Fruit fly (Drosophila melanogaster): ENCODE results near the gene CG3961.

CG3961 gene

DNA sequence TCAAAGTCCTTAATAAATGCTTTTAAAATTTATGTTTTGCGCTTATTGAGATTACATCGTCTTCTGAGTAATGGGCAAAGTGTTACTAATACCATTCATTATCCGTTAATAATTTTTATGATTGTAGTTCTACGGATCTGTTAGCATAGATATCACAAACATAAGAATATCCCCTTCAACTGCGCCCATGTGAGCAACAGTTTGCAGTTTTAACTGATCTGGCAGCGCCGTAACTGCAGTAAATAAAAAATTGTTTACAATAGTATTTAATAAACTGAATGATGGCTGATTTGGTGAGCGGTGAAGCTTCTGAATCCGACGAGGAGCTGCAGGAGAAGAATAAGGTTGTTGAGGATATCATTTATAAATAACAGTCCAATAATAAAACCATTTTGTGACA lies 20.3 kb downstream of the CG3961 start, which contains the start of gene Blos3:
Blos3 (plus strand) TSS at position 198 of the 400 bp plus-strand sequence.
- TF ChIP-seq Mnt (GFP tag; optimal IDR thresholded peaks at IDR 0.05) = peak; percentile 23
- TF ChIP-seq CG11617 (GFP tag; optimal IDR thresholded peaks at IDR 0.05) = peak; percentile 45
- TF ChIP-seq toe (GFP tag; optimal IDR thresholded peaks at IDR 0.05) = peak; percentile 43
- TF ChIP-seq CG5204 (GFP tag; optimal IDR thresholded peaks at IDR 0.05) = no peak
- TF ChIP-seq Hr96 (GFP tag; optimal IDR thresholded peaks at IDR 0.05) = no peak
- TF ChIP-seq tj (GFP tag; optimal IDR thresholded peaks at IDR 0.05) = peak; percentile 22
- no peak for TF ChIP-seq cnc (optimal IDR thresholded peaks at IDR 0.05)
- TF ChIP-seq CG14711 (tag; optimal IDR thresholded peaks at IDR 0.05) = peak; percentile 54
- TF ChIP-seq CG33017 (tag; optimal IDR thresholded peaks at IDR 0.05) = peak; percentile 47
- TF ChIP-seq ovo (GFP tag; optimal IDR thresholded peaks at IDR 0.05) = no peak
- TF ChIP-seq Clk (GFP tag; optimal IDR thresholded peaks at IDR 0.05) = peak; percentile 19
- TF ChIP-seq CG1620 (GFP tag; optimal IDR thresholded peaks at IDR 0.05) = peak; percentile 34
- TF ChIP-seq CG7101 (tag; optimal IDR thresholded peaks at IDR 0.05) = peak; percentile 62
- no peak for TF ChIP-seq pad (GFP tag; optimal IDR thresholded peaks at IDR 0.05)
- TF ChIP-seq CG7045 (GFP tag; optimal IDR thresholded peaks at IDR 0.05) = peak; percentile 24
- TF ChIP-seq bab1 (GFP tag; optimal IDR thresholded peaks at IDR 0.05) = peak; percentile 52
- no peak for TF ChIP-seq kay (GFP tag; ENCODE audit: borderline replicate concordance)
- TF ChIP-seq Crg-1 (GFP tag; optimal IDR thresholded peaks at IDR 0.05) = no peak
- TF ChIP-seq CG12768 (GFP tag; optimal IDR thresholded peaks at IDR 0.05) = peak; percentile 3
- TF ChIP-seq cic (GFP tag; optimal IDR thresholded peaks at IDR 0.05) = no peak

DNA sequence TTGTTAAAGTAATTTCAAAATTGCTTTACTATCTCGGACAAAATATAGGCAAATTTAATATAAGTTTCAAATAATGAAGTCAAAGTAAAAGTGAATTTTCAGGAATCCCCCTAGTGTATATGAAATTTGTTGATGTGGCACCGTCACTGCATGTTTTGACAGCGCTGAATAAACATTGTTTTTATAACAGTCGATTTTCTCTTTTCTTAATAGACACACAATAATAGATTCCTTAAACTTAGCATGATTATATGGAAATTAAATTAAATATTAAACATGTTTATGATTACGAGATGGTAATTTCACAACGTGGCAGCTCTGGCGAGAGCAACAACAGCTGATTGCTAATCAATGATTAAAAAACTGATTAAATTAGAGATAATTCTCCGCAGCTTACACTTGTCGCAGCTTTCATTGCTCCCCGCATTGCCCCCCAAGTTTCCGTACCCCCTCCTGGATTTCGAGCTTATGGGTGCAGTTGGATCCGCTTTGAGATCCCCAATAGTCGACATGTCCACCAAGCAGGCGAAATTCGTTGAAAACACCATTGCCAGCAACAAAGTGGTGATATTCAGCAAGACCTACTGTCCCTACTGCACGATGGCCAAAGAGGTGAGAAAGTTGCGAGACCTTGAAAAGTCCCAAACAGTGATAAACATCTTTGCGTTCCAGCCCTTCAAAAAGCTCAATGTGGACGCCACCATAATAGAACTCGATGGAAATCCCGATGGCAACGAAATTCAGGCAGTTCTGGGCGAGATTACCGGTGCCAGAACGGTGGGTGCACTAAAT lies 21.1 kb downstream of the CG3961 start, which contains the start of gene Grx1:
Grx1 (plus strand) TSS at position 196 of the 792 bp plus-strand sequence.
- peak; percentile 60 for TF ChIP-seq Hr96 (GFP tag; optimal IDR thresholded peaks at IDR 0.05)
- peak; percentile 77 for TF ChIP-seq CG7101 (tag; optimal IDR thresholded peaks at IDR 0.05)
- peak; percentile 31 for TF ChIP-seq CG12768 (GFP tag; optimal IDR thresholded peaks at IDR 0.05)
- TF ChIP-seq Crg-1 (GFP tag; optimal IDR thresholded peaks at IDR 0.05) = peak; percentile 53
- no peak for TF ChIP-seq ovo (GFP tag; optimal IDR thresholded peaks at IDR 0.05)
- peak; percentile 63 for TF ChIP-seq cic (GFP tag; optimal IDR thresholded peaks at IDR 0.05)
- peak; percentile 46 for TF ChIP-seq CG1620 (GFP tag; optimal IDR thresholded peaks at IDR 0.05)
- peak; percentile 72 for TF ChIP-seq CG7045 (GFP tag; optimal IDR thresholded peaks at IDR 0.05)
- TF ChIP-seq pad (GFP tag; optimal IDR thresholded peaks at IDR 0.05) = peak; percentile 19
- peak; percentile 56 for TF ChIP-seq tj (GFP tag; optimal IDR thresholded peaks at IDR 0.05)
- peak; percentile 83 for TF ChIP-seq CG11617 (GFP tag; optimal IDR thresholded peaks at IDR 0.05)
- peak; percentile 84 for TF ChIP-seq CG14711 (tag; optimal IDR thresholded peaks at IDR 0.05)
- peak; percentile 67 for TF ChIP-seq bab1 (GFP tag; optimal IDR thresholded peaks at IDR 0.05)
- peak; percentile 75 for TF ChIP-seq toe (GFP tag; optimal IDR thresholded peaks at IDR 0.05)
- peak; percentile 63 for TF ChIP-seq Mnt (GFP tag; optimal IDR thresholded peaks at IDR 0.05)
- peak; percentile 80 for TF ChIP-seq CG5204 (GFP tag; optimal IDR thresholded peaks at IDR 0.05)
- no peak for TF ChIP-seq cnc (optimal IDR thresholded peaks at IDR 0.05)
- no peak for TF ChIP-seq kay (GFP tag; ENCODE audit: borderline replicate concordance)
- peak; percentile 30 for TF ChIP-seq Clk (GFP tag; optimal IDR thresholded peaks at IDR 0.05)
- TF ChIP-seq CG33017 (tag; optimal IDR thresholded peaks at IDR 0.05) = peak; percentile 37

DNA sequence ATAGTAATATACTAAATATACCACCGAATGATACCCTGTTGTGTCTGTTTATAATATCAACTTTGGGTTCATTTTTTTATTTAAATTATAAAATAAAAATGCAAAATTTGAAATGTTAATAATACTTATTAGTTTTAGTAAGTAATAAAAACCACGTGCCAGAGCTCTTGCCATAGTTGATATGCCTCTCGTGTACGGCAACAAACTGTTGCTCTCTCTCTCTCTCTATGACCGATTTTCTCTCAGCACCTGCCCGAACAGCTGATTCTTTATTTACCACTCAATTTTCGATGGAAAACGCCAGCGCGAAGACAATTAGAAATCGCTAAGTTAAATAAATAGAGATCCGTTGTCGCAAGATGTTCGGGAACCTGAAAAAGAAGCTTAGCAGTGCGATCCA lies 22.8 kb downstream of the CG3961 start, which contains the start of gene Dysb:
Dysb (plus strand) TSS at position 251 of the 400 bp plus-strand sequence.
- TF ChIP-seq pad (GFP tag; optimal IDR thresholded peaks at IDR 0.05) (peak; percentile 53), Mnt (GFP tag; optimal IDR thresholded peaks at IDR 0.05) (peak; percentile 64), toe (GFP tag; optimal IDR thresholded peaks at IDR 0.05) (peak; percentile 5), CG5204 (GFP tag; optimal IDR thresholded peaks at IDR 0.05) (peak; percentile 71), CG14711 (tag; optimal IDR thresholded peaks at IDR 0.05) (peak; percentile 80), Hr96 (GFP tag; optimal IDR thresholded peaks at IDR 0.05) (peak; percentile 13), CG11617 (GFP tag; optimal IDR thresholded peaks at IDR 0.05) (peak; percentile 87), CG12768 (GFP tag; optimal IDR thresholded peaks at IDR 0.05) (peak; percentile 84), CG7101 (tag; optimal IDR thresholded peaks at IDR 0.05) (peak; percentile 87), kay (GFP tag; ENCODE audit: borderline replicate concordance) (no peak), cnc (optimal IDR thresholded peaks at IDR 0.05) (no peak), Crg-1 (GFP tag; optimal IDR thresholded peaks at IDR 0.05) (no peak), Clk (GFP tag; optimal IDR thresholded peaks at IDR 0.05) (peak; percentile 11), CG33017 (tag; optimal IDR thresholded peaks at IDR 0.05) (peak; percentile 87), tj (GFP tag; optimal IDR thresholded peaks at IDR 0.05) (peak; percentile 62), cic (GFP tag; optimal IDR thresholded peaks at IDR 0.05) (peak; percentile 52), CG7045 (GFP tag; optimal IDR thresholded peaks at IDR 0.05) (peak; percentile 83), CG1620 (GFP tag; optimal IDR thresholded peaks at IDR 0.05) (peak; percentile 34), bab1 (GFP tag; optimal IDR thresholded peaks at IDR 0.05) (peak; percentile 88), ovo (GFP tag; optimal IDR thresholded peaks at IDR 0.05) (peak; percentile 51)

DNA sequence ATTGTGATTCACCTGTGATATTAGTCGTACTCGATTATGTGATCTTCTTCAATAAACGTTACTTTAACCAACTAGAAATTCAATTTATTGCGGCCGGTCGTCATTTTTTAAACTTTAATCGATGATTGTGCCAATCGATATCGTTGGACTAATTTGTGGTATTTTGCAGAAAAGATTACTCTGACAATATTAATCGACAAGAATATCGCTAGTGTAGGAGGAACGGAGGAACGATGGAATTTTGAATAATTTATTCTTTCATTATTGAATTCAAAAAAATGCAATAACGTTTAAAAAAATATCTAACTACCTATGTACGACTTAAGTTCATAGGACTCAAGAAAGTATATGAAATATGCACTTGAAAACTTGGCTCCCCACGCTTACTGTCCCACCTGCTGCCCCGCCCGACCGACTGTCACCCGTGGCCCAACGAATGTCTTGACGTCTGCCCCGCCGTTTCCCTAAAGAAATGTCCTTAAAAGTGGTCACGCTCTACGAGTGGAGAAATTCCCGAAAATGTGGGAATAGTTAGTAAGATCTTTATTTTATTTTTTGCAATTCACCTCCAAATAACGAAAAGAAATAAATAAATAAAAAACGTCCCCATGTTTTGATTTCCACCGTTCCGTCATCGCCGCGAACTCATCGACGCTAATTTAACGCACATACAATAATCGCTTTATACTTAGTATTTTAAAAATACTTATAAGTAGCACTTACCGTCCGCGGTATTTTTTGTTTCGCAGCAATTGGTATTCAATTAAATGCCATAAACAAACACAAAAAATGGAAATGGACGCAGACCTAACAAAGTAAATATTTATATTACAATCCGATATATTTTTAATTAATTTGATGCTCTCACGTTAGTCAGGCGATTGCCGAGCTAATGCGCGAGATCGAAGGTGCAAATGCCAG lies 24.6 kb downstream of the CG3961 start, which contains the start of gene CG14074:
CG14074 (plus strand) TSS at position 779 of the 921 bp plus-strand sequence.
- TF ChIP-seq Hr96 (GFP tag; optimal IDR thresholded peaks at IDR 0.05) (no peak), CG33017 (tag; optimal IDR thresholded peaks at IDR 0.05) (no peak), toe (GFP tag; optimal IDR thresholded peaks at IDR 0.05) (no peak), CG7101 (tag; optimal IDR thresholded peaks at IDR 0.05) (no peak), cnc (optimal IDR thresholded peaks at IDR 0.05) (no peak), CG5204 (GFP tag; optimal IDR thresholded peaks at IDR 0.05) (no peak), CG1620 (GFP tag; optimal IDR thresholded peaks at IDR 0.05) (no peak), tj (GFP tag; optimal IDR thresholded peaks at IDR 0.05) (no peak)

Measured in whole organism, adult.